5 worm cellular contexts compared by ENCODE assay signal in genomic region chrX:5255320-5255719, ce11.
TF ChIP-seq lines count a peak whose summit lies in the region.

No protein-coding gene starts in this region.

TF ChIP-seq in whole organism, L1 larva, 84 proteins besides CTCF, POLR2A, EP300 and RAD21:
- TF ChIP-seq nhr-20 (tag; optimal IDR thresholded peaks at IDR 0.05; lab: Kevin White, UChicago) (no peak), elt-2 (tag; optimal IDR thresholded peaks at IDR 0.05; lab: Kevin White, UChicago) (peak; percentile 64)

TF ChIP-seq in whole organism, L2 larva, 48 proteins besides CTCF, POLR2A, EP300 and RAD21:
- no peak for TF ChIP-seq C34F6.9 (tag; optimal IDR thresholded peaks at IDR 0.05; lab: Kevin White, UChicago)
- TF ChIP-seq fos-1 (tag; optimal IDR thresholded peaks at IDR 0.05; lab: Kevin White, UChicago) = peak; percentile 51

TF ChIP-seq in whole organism, L3 larva, 47 proteins besides CTCF, POLR2A, EP300 and RAD21:
- TF ChIP-seq zag-1 (tag; optimal IDR thresholded peaks at IDR 0.05; lab: Kevin White, UChicago) = no peak
- peak; percentile 73 for TF ChIP-seq elt-2 (tag; optimal IDR thresholded peaks at IDR 0.05; lab: Kevin White, UChicago)
TF ChIP-seq in whole organism, L3 larva: peak in this region for 1.

TF ChIP-seq in whole organism, L4 larva, 104 proteins besides CTCF, POLR2A, EP300 and RAD21:
- peak; percentile 33; the same call in 1 of the 2 replicates for TF ChIP-seq dmd-6 (GFP tag; IDR thresholded peaks at IDR 0.05; lab: Robert Waterston, UW)
- TF ChIP-seq dve-1 (tag; optimal IDR thresholded peaks at IDR 0.05; lab: Kevin White, UChicago; ENCODE audit: insufficient read depth) = peak; percentile 5
- no peak for TF ChIP-seq nhr-6 (tag; optimal IDR thresholded peaks at IDR 0.05; lab: Kevin White, UChicago)
- peak; percentile 16 for TF ChIP-seq hlh-11 (tag; optimal IDR thresholded peaks at IDR 0.05; lab: Kevin White, UChicago)
- no peak for TF ChIP-seq aha-1 (tag; lab: Kevin White, UChicago)

TF ChIP-seq in whole organism, young adult, 124 proteins besides CTCF, POLR2A, EP300 and RAD21:
- no peak for TF ChIP-seq B0261.1 (tag; optimal IDR thresholded peaks at IDR 0.05; lab: Kevin White, UChicago)
- TF ChIP-seq nhr-80 (tag; optimal IDR thresholded peaks at IDR 0.05; lab: Kevin White, UChicago) = peak; percentile 41
